Worm (Caenorhabditis elegans) whole organism, L3 larva: ENCODE data around the gene Y43F4A.1.

Experiments
- R02D3.7 ChIP-seq: fragments of 150-350 bp; optimal IDR thresholded peaks from 2 replicates; lab custom pipeline; 2014; ENCODE audit warnings: missing biosample characterization, missing genetic modification characterization
- ZK546.5 ChIP-seq: sonication (generic microtip); optimal IDR thresholded peaks from 2 replicates; lab custom pipeline; 2017; ENCODE audit warnings: missing biosample characterization, missing genetic modification characterization
- aly-2 ChIP-seq: fragments of 150-350 bp; optimal IDR thresholded peaks from 2 replicates; lab custom pipeline; 2014; ENCODE audit warnings: missing biosample characterization, missing genetic modification characterization
- ama-1 ChIP-seq: fragments of 150-350 bp; optimal IDR thresholded peaks from 2 replicates; lab custom pipeline; 2018
- ceh-16 ChIP-seq: sonication (generic microtip); optimal IDR thresholded peaks from 2 replicates; lab custom pipeline; 2017; ENCODE audit warnings: missing biosample characterization, missing genetic modification characterization
- ceh-28 ChIP-seq: fragments of 150-350 bp; optimal IDR thresholded peaks from 2 replicates; lab custom pipeline; 2014; ENCODE audit warnings: missing biosample characterization, missing genetic modification reagents, missing genetic modification characterization
- ceh-9 ChIP-seq: sonication (generic microtip); optimal IDR thresholded peaks from 2 replicates; lab custom pipeline; 2018; ENCODE audit warnings: missing biosample characterization, missing genetic modification characterization
- daf-12 ChIP-seq: fragments of 150-350 bp; optimal IDR thresholded peaks from 2 replicates; lab custom pipeline; 2014; ENCODE audit warnings: missing biosample characterization, missing genetic modification reagents, missing genetic modification characterization
- egl-27 ChIP-seq: sonication (generic microtip); optimal IDR thresholded peaks from 4 replicates; lab custom pipeline; 2017; ENCODE audit warnings: missing biosample characterization, missing genetic modification reagents, missing genetic modification characterization
- egl-5 ChIP-seq: fragments of 150-350 bp; optimal IDR thresholded peaks from 2 replicates; lab custom pipeline; 2017; ENCODE audit warnings: missing biosample characterization, missing genetic modification reagents, missing genetic modification characterization, inconsistent platforms
- elt-1 ChIP-seq: fragments of 150-350 bp; optimal IDR thresholded peaks from 2 replicates; lab custom pipeline; 2014; ENCODE audit warnings: missing biosample characterization, missing genetic modification characterization
- elt-2 ChIP-seq: sonication (generic microtip); optimal IDR thresholded peaks from 2 replicates; lab custom pipeline; 2016; ENCODE audit warnings: missing genetic modification reagents, mild to moderate bottlenecking, missing genetic modification characterization, missing compliant biosample characterization
- elt-3 ChIP-seq, 3 experiments: fragments of 150-350 bp in 1 of 3; sonication (generic microtip) in 2 of 3; optimal IDR thresholded peaks; 2 replicates in 2 of 3; 4 replicates in 1 of 3; lab custom pipeline; 2014 to 2017; ENCODE audit warnings: missing biosample characterization in 3 of 3, missing genetic modification characterization in 3 of 3
- eor-1 ChIP-seq, 2 experiments: fragments of 150-350 bp; optimal IDR thresholded peaks; 2 replicates each; lab custom pipeline; 2014 to 2018; ENCODE audit warnings: missing biosample characterization in 2 of 2, missing genetic modification characterization in 2 of 2
- fkh-10 ChIP-seq: sonication (generic microtip); optimal IDR thresholded peaks from 2 replicates; lab custom pipeline; 2017; ENCODE audit warnings: missing biosample characterization, missing genetic modification reagents, missing genetic modification characterization
- fkh-2 ChIP-seq: fragments of 150-350 bp; optimal IDR thresholded peaks from 2 replicates; lab custom pipeline; 2014; ENCODE audit warnings: missing biosample characterization, missing genetic modification reagents, missing genetic modification characterization
- fos-1 ChIP-seq: fragments of 150-350 bp; optimal IDR thresholded peaks from 2 replicates; lab custom pipeline; 2014; ENCODE audit warnings: missing biosample characterization, missing genetic modification characterization
- hmg-11 ChIP-seq: sonication (generic microtip); optimal IDR thresholded peaks from 2 replicates; lab custom pipeline; 2016; ENCODE audit warnings: missing genetic modification characterization, missing compliant biosample characterization
- jun-1 ChIP-seq: fragments of 150-350 bp; optimal IDR thresholded peaks from 2 replicates; lab custom pipeline; 2014; ENCODE audit warnings: missing biosample characterization, missing genetic modification reagents, missing genetic modification characterization
- lin-15B ChIP-seq: fragments of 150-350 bp; optimal IDR thresholded peaks from 2 replicates; lab custom pipeline; 2014; ENCODE audit warnings: missing biosample characterization, missing genetic modification characterization
- lin-39 ChIP-seq: fragments of 150-350 bp; optimal IDR thresholded peaks from 2 replicates; lab custom pipeline; 2018; ENCODE audit warnings: missing biosample characterization, missing genetic modification reagents, missing genetic modification characterization
- lsy-12 ChIP-seq: sonication (generic microtip); optimal IDR thresholded peaks from 2 replicates; lab custom pipeline; 2016; ENCODE audit warnings: mild to moderate bottlenecking, missing genetic modification characterization, missing compliant biosample characterization
- mdl-1 ChIP-seq: fragments of 150-350 bp; optimal IDR thresholded peaks from 2 replicates; lab custom pipeline; 2014; ENCODE audit warnings: missing biosample characterization, missing genetic modification characterization
- mml-1 ChIP-seq: fragments of 150-350 bp; sonication (generic microtip); optimal IDR thresholded peaks from 3 replicates; lab custom pipeline; 2014; ENCODE audit warnings: missing biosample characterization, missing genetic modification characterization
- nfya-1 ChIP-seq: sonication (generic microtip); optimal IDR thresholded peaks from 2 replicates; lab custom pipeline; 2017; ENCODE audit warnings: missing genetic modification characterization, mild to moderate bottlenecking, missing compliant biosample characterization, antibody characterized with exemption, moderate library complexity; ENCODE audit not compliant: insufficient read depth
- nhr-12 ChIP-seq: fragments of 150-350 bp; optimal IDR thresholded peaks from 2 replicates; lab custom pipeline; 2014; ENCODE audit warnings: missing biosample characterization, missing genetic modification characterization
- nhr-23 ChIP-seq: fragments of 150-350 bp; optimal IDR thresholded peaks from 2 replicates; lab custom pipeline; 2014; ENCODE audit warnings: missing biosample characterization, missing genetic modification reagents, missing genetic modification characterization
- nhr-237 ChIP-seq: fragments of 150-350 bp; optimal IDR thresholded peaks from 2 replicates; lab custom pipeline; 2014; ENCODE audit warnings: missing biosample characterization, missing genetic modification characterization
- nhr-25 ChIP-seq: sonication (generic microtip); optimal IDR thresholded peaks from 2 replicates; lab custom pipeline; 2017; ENCODE audit warnings: missing biosample characterization, missing genetic modification characterization
- nhr-28 ChIP-seq: fragments of 150-350 bp; optimal IDR thresholded peaks from 2 replicates; lab custom pipeline; 2014; ENCODE audit warnings: missing biosample characterization, missing genetic modification characterization
- nhr-43 ChIP-seq: sonication (generic microtip); optimal IDR thresholded peaks from 2 replicates; lab custom pipeline; 2016; ENCODE audit warnings: mild to moderate bottlenecking, missing genetic modification characterization, missing compliant biosample characterization; ENCODE audit not compliant: poor library complexity, severe bottlenecking
- nhr-67 ChIP-seq: fragments of 150-350 bp; optimal IDR thresholded peaks from 2 replicates; lab custom pipeline; 2014; ENCODE audit warnings: missing biosample characterization, missing genetic modification characterization
- nhr-76 ChIP-seq: fragments of 150-350 bp; sonication (generic microtip); optimal IDR thresholded peaks from 5 replicates; lab custom pipeline; 2014; ENCODE audit warnings: missing biosample characterization, missing genetic modification characterization
- nhr-77 ChIP-seq: fragments of 150-350 bp; optimal IDR thresholded peaks from 2 replicates; lab custom pipeline; 2014; ENCODE audit warnings: missing biosample characterization, missing genetic modification characterization
- pha-4 ChIP-seq: fragments of 150-350 bp; optimal IDR thresholded peaks from 2 replicates; lab custom pipeline; 2014; ENCODE audit warnings: missing biosample characterization, missing genetic modification reagents, missing genetic modification characterization
- pqm-1 ChIP-seq: fragments of 150-350 bp; optimal IDR thresholded peaks from 2 replicates; lab custom pipeline; 2017; ENCODE audit warnings: missing biosample characterization, missing genetic modification characterization, inconsistent platforms
- sea-2 ChIP-seq: fragments of 150-350 bp; sonication (generic microtip); optimal IDR thresholded peaks from 4 replicates; lab custom pipeline; 2014; ENCODE audit warnings: missing biosample characterization, missing genetic modification reagents, missing genetic modification characterization
- skn-1 ChIP-seq: fragments of 150-350 bp; optimal IDR thresholded peaks from 2 replicates; lab custom pipeline; 2014; ENCODE audit warnings: missing biosample characterization, missing genetic modification characterization
- snpc-4 ChIP-seq: fragments of 150-350 bp; optimal IDR thresholded peaks from 2 replicates; lab custom pipeline; 2014; ENCODE audit warnings: missing biosample characterization, missing genetic modification characterization
- tbx-2 ChIP-seq: sonication (generic microtip); optimal IDR thresholded peaks from 2 replicates; lab custom pipeline; 2016; ENCODE audit warnings: mild to moderate bottlenecking, missing genetic modification characterization, missing compliant biosample characterization
- unc-39 ChIP-seq: sonication (generic microtip); optimal IDR thresholded peaks from 4 replicates; lab custom pipeline; 2017; ENCODE audit warnings: missing biosample characterization, missing genetic modification characterization
- unc-62 ChIP-seq: fragments of 150-350 bp; sonication (generic microtip); optimal IDR thresholded peaks from 4 replicates; lab custom pipeline; 2014; ENCODE audit warnings: missing biosample characterization, missing genetic modification reagents, missing genetic modification characterization
- zag-1 ChIP-seq: fragments of 150-350 bp; optimal IDR thresholded peaks from 2 replicates; lab custom pipeline; 2014; ENCODE audit warnings: missing biosample characterization, missing genetic modification characterization
- ztf-4 ChIP-seq: fragments of 150-350 bp; optimal IDR thresholded peaks from 2 replicates; lab custom pipeline; 2014; ENCODE audit warnings: missing biosample characterization, missing genetic modification characterization

The Y43F4A.1 gene

ce11 chrIII:13262987-13263386 is 40.1 kb downstream of the Y43F4A.1 start, which contains the start of gene F56A8.4:
TSS of gene F56A8.4 (plus strand) at chrIII:13263287.
- no peak for TF ChIP-seq nhr-28
- TF ChIP-seq pha-4 (tag; lab: Kevin White, UChicago), result no peak
- TF ChIP-seq tbx-2 (tag; lab: Kevin White, UChicago), result no peak
- no peak for TF ChIP-seq nhr-237
- TF ChIP-seq nhr-67, result no peak
- no peak for TF ChIP-seq aly-2 (tag; lab: Kevin White, UChicago)
- TF ChIP-seq daf-12 (tag; lab: Kevin White, UChicago), result no peak
- TF ChIP-seq nhr-25, result no peak
- TF ChIP-seq zag-1 (tag; lab: Kevin White, UChicago), result no peak

DNA sequence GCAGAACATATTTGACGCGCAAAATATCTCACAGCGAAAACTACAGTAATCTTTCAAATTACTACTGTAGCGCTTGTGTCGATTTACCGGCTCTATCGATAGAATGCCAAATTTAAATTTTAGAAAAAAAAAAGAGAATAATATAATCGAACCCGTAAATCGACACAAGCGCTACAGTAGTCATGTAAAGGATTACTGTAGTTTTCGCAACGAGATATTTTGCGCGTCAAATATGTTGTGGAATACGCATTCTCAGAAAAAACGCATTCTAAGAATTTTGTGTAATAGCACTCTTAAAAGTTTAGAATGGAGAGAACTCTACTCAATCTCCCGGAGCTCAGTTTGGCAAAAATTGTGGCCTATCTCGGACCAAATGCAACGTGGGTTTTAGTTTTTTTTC is 42.7 kb downstream of the Y43F4A.1 start, which contains the start of gene F56A8.5:
TSS of gene F56A8.5 (plus strand) at position 301 of the 400 bp plus-strand sequence.
- TF ChIP-seq nhr-77 (no peak), ztf-4 (no peak), mdl-1 (tag; lab: Kevin White, UChicago) (no peak), ZK546.5 (tag; lab: Kevin White, UChicago) (no peak), nhr-67 (no peak), R02D3.7 (tag; lab: Kevin White, UChicago) (no peak), skn-1 (no peak), mml-1 (tag; lab: Kevin White, UChicago) (no peak), fos-1 (tag; lab: Kevin White, UChicago) (no peak), nhr-237 (no peak), nhr-28 (no peak)

DNA sequence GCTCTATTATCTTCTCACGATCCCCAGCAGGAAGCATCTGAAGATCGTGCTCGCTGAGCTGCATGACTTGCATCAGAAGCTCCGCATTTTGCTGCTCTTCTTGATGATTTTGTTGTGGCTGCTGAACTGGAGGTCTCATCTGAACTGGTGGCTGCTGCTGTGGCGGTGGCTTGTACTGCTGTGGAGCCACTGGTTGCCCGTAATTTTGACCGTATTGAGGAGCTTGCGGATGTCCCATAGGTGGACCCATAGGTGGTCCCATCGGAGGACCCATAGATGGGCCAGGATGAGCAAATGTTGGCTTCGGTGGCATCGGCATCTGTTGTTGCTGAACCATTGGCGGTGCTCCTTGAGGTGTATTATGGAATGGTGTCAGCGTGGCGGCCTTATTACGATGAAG is 44.2 kb downstream of the Y43F4A.1 start:
- no peak for TF ChIP-seq R02D3.7 (tag; lab: Kevin White, UChicago)
- no peak for TF ChIP-seq sea-2
- no peak for TF ChIP-seq zag-1 (tag; lab: Kevin White, UChicago)
- no peak for TF ChIP-seq unc-39 (tag; lab: Kevin White, UChicago)
- no peak for TF ChIP-seq nhr-23
- TF ChIP-seq nhr-43 (tag; lab: Kevin White, UChicago), result no peak
- TF ChIP-seq nhr-67, result no peak
- TF ChIP-seq eor-1 (tag; optimal IDR thresholded peaks at IDR 0.05; lab: Kevin White, UChicago), result no peak
- TF ChIP-seq egl-5 (tag; lab: Kevin White, UChicago), result no peak
- no peak for TF ChIP-seq hmg-11
- TF ChIP-seq nhr-237, result no peak

- no peak for TF ChIP-seq pqm-1 (tag; lab: Kevin White, UChicago)
- TF ChIP-seq fkh-10 (GFP tag; lab: Kevin White, UChicago), result no peak
- no peak for TF ChIP-seq nhr-67
- peak; percentile 50 for TF ChIP-seq lsy-12
- peak; percentile 79 for TF ChIP-seq nhr-43 (tag; lab: Kevin White, UChicago)
- TF ChIP-seq elt-2, result peak; percentile 43
- TF ChIP-seq nhr-237, result no peak
- no peak for TF ChIP-seq fkh-2 (tag; lab: Kevin White, UChicago)
- no peak for TF ChIP-seq lin-39
- no peak for TF ChIP-seq egl-5 (tag; lab: Kevin White, UChicago)
- no peak for TF ChIP-seq aly-2 (tag; lab: Kevin White, UChicago)
- peak; percentile 63 for TF ChIP-seq R02D3.7 (tag; lab: Kevin White, UChicago)
- TF ChIP-seq snpc-4 (tag; lab: Kevin White, UChicago), result peak; percentile 17
- TF ChIP-seq nhr-28, result no peak
- peak; percentile 75 for TF ChIP-seq nfya-1 (tag; lab: Kevin White, UChicago)
- no peak for TF ChIP-seq zag-1 (tag; lab: Kevin White, UChicago)
- no peak for TF ChIP-seq ZK546.5 (tag; lab: Kevin White, UChicago)
- peak; percentile 36 for TF ChIP-seq nhr-25
- TF ChIP-seq pha-4 (tag; lab: Kevin White, UChicago), result peak; percentile 68
- peak; percentile 96 for TF ChIP-seq hmg-11
- no peak for TF ChIP-seq sea-2
- TF ChIP-seq nhr-23, result peak; percentile 62
- no peak for TF ChIP-seq elt-1 (tag; lab: Kevin White, UChicago)
- TF ChIP-seq unc-39 (tag; lab: Kevin White, UChicago), result no peak
- no peak for TF ChIP-seq elt-3 (tag; optimal IDR thresholded peaks at IDR 0.05; lab: Kevin White, UChicago)
- TF ChIP-seq mdl-1 (tag; lab: Kevin White, UChicago), result no peak
- no peak for TF ChIP-seq ama-1
- peak; percentile 66 for TF ChIP-seq tbx-2 (tag; lab: Kevin White, UChicago)
- no peak for TF ChIP-seq ceh-16 (tag; lab: Kevin White, UChicago)
- TF ChIP-seq egl-27, result no peak
- peak; percentile 65 for TF ChIP-seq lin-15B
- TF ChIP-seq jun-1 (tag; lab: Kevin White, UChicago), result peak; percentile 2
- no peak for TF ChIP-seq eor-1 (tag; optimal IDR thresholded peaks at IDR 0.05; lab: Kevin White, UChicago)
- no peak for TF ChIP-seq nhr-77
- no peak for TF ChIP-seq daf-12 (tag; lab: Kevin White, UChicago)
- no peak for TF ChIP-seq fos-1 (tag; lab: Kevin White, UChicago)
- TF ChIP-seq nhr-76 (tag; lab: Kevin White, UChicago), result no peak
- no peak for TF ChIP-seq ceh-9
- no peak for TF ChIP-seq skn-1
- no peak for TF ChIP-seq ztf-4
- TF ChIP-seq unc-62 (GFP tag; lab: Kevin White, UChicago), result no peak
- TF ChIP-seq mml-1 (tag; lab: Kevin White, UChicago), result no peak
- TF ChIP-seq ceh-28 (tag; lab: Kevin White, UChicago), result peak; percentile 78
- TF ChIP-seq nhr-12 (tag; lab: Kevin White, UChicago), result no peak
These were observed 46.0 kb downstream of the Y43F4A.1 start, which contains the start of gene cpf-2 for ce11 chrIII:13268856-13269255. TSS of gene cpf-2 (minus strand) at chrIII:13268883.
